Fruit fly (Drosophila melanogaster): ENCODE results near the gene CG17780.

CG17780 gene

DNA sequence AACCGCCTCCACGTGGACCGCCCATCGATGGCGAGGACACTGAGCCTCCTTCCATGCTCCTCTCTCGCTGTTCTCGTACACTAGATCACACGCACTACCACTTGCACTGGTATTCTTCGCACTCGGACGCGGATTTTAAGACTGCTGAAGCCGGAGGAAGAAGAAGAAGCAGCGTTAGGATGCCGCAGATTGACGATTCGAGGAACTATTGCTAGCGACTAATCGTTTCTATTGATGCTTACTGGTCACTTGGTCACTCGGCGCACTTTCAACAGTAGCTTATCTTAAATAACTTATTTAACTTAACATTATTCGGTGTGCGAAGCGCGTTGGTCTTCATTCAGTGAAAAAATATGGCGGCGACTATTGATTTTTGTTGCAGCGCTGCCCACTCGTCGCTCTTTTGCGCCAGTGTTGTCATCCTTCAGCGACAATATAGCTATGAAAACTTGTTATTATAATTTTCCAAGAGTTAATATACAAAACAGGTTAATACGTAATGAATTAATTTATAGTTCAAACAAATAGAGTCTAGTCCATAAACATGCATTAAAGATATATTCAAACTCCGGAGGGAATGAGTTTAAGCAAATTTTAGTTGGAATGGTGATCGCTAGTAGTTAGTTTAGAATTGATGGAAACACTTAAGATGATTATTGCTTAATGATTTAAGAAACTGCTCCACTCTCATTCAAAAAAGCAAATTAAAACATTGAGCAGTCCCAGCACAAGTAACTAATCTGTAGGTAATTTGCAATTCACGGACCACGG, 36.2 kb downstream of the CG17780 start, which contains the start of the genes CG5746 and CG6454:
TSS of gene CG5746 (minus strand) at position 372 of the 771 bp plus-strand sequence.
TSS of gene CG6454 (plus strand) at position 763 of the 771 bp plus-strand sequence.
- no peak for TF ChIP-seq noc (tag; optimal IDR thresholded peaks at IDR 0.05)

DNA sequence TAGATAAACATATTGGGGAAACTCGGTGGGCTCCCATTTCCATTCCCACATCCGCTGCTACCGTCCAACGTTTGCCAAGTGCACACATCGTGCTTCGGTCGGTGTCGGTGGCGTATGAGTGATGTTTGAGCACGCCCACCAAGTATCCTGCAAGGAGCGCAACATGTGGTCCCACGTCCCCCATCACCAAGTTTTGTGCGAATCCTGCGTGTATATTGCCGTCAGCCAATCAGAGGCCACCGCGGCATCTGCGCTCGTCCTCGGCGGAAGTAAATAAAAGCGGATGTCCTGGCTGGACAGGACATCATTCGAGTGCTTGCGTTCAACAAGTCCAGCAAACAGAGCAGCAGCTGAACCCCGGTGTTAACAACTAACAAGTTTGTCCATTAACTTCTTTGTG, 43.6 kb downstream of the CG17780 start, which contains the start of gene Ms:
TSS of gene Ms (plus strand) at position 301 of the 400 bp plus-strand sequence.
- no peak for TF ChIP-seq noc (tag; optimal IDR thresholded peaks at IDR 0.05)

DNA sequence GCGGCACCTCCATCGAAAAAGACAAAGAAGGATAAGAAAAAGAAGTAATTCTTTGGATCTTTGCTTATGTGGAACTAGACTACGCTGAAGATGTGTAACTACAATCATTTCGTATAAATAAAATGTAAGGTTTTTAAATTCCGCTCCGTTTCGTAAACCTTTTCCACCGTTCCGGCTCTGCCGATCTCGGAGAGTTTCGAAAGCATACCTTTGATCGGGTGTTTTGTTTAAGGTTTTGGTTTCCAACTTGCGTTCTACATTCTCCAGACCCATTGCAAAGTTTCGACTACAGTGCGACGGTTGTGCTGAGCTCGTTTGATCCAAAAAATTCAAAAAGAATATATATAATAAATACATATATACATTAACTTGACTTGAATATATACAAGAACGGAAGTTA, 48.2 kb downstream of the CG17780 start, which contains the start of gene CG6432:
TSS of gene CG6432 (plus strand) at position 301 of the 400 bp plus-strand sequence.
- no peak for TF ChIP-seq noc (tag; optimal IDR thresholded peaks at IDR 0.05)

DNA sequence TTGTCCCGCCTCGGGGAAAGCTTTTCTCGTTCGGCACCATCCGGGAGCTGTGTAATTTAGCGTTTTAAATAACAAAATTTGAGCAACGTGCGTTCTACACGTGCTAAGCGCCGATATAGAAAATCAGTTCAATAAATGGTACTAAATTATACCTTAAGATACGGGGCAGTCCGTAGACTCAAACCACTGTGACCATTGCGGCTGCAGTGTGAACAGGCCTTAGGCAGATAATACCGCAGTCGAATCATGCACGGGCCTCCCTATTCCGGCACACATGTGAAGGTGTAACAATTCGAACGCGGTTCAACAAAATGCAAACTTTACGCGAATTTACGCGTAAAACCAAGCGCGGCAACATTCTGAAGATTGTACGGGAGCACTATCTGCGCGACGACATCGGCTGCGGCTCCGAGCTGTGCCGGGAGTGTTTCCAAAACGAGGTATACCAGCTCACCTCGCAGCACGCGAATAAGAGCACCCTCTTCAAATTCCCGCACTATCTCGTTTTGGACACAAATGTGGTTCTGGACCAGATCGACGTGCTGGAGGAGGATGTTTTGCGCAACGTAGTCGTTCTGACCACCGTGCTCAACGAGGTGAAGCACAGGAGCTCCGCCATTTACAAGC, 51.6 kb downstream of the CG17780 start, which contains the start of the genes Rrp5 and Dis3:
TSS of gene Rrp5 (minus strand) at position 135 of the 627 bp plus-strand sequence.
TSS of gene Dis3 (plus strand) at position 252 of the 627 bp plus-strand sequence.
- no peak for TF ChIP-seq noc (tag; optimal IDR thresholded peaks at IDR 0.05)
